Worm (Caenorhabditis elegans): ENCODE measurements around the gene C30H6.9.

- TF ChIP-seq him-1 (tag; optimal IDR thresholded peaks at IDR 0.05) (no peak), W03F9.2 (tag; optimal IDR thresholded peaks at IDR 0.05) (no peak)
These were observed 37.3 kb downstream of the C30H6.9 start, which contains the start of gene C49C3.21 for ce11 chrIV:17342667-17343066.
